Fruit fly (Drosophila melanogaster) whole organism: ENCODE measurements around the gene Tsp86D.

Experiments used
- CG8478 ChIP-seq: fragments of >200 bp; optimal IDR thresholded peaks from 2 replicates; lab custom pipeline; 2018; ENCODE audit warnings: inconsistent platforms
- Dll ChIP-seq: fragments of >200 bp; optimal IDR thresholded peaks from 2 replicates; lab custom pipeline; 2017
- EcR ChIP-seq, 2 experiments: fragments of >200 bp; optimal IDR thresholded peaks; 2 replicates each; lab custom pipeline; 2017; ENCODE audit warnings: missing biosample characterization in 2 of 2, missing genetic modification characterization in 2 of 2, missing genetic modification reagents in 2 of 2
- pan ChIP-seq: fragments of >200 bp; optimal IDR thresholded peaks from 2 replicates; lab custom pipeline; 2017
- psq ChIP-seq: fragments of >200 bp; optimal IDR thresholded peaks from 2 replicates; lab custom pipeline; 2017
- usp ChIP-seq: fragments of >200 bp; optimal IDR thresholded peaks from 2 replicates; lab custom pipeline; 2017; ENCODE audit warnings: missing biosample characterization, missing genetic modification characterization, mixed read lengths

The Tsp86D gene

dm6 chr3R:10856618-10857017 lies 11.9 kb upstream of the Tsp86D start, which contains the start of gene CG4570:
CG4570 (plus strand) TSS chr3R:10856807.
- TF ChIP-seq psq = no peak
- TF ChIP-seq usp = no peak
- TF ChIP-seq EcR (GFP tag; optimal IDR thresholded peaks at IDR 0.05; lab: Kevin White, UChicago) = no peak
- TF ChIP-seq Dll (lab: Kevin White, UChicago) = no peak
- TF ChIP-seq pan (lab: Kevin White, UChicago) = no peak
- TF ChIP-seq CG8478 = no peak

- no peak for TF ChIP-seq Dll (lab: Kevin White, UChicago)
- TF ChIP-seq psq = no peak
- no peak for TF ChIP-seq usp
- TF ChIP-seq pan (lab: Kevin White, UChicago) = no peak
- TF ChIP-seq EcR (GFP tag; optimal IDR thresholded peaks at IDR 0.05; lab: Kevin White, UChicago) = no peak
- no peak for TF ChIP-seq CG8478
Measured at dm6 chr3R:10859713-10860112, 8.8 kb upstream of the Tsp86D start, which contains the start of gene CG14694. CG14694 (minus strand) TSS chr3R:10859813.

- no peak for TF ChIP-seq pan (lab: Kevin White, UChicago)
Measured at dm6 chr3R:10862773-10863445, 5.6 kb upstream of the Tsp86D start, which contains the start of gene CG6574. CG6574 (minus strand) TSS chr3R:10862988.

dm6 chr3R:10863446-10863819 lies 5.1 kb upstream of the Tsp86D start:
- no peak for TF ChIP-seq EcR (GFP tag; optimal IDR thresholded peaks at IDR 0.05; lab: Kevin White, UChicago)
- TF ChIP-seq CG8478 = no peak
- TF ChIP-seq pan (lab: Kevin White, UChicago) = no peak
- TF ChIP-seq psq = no peak
- no peak for TF ChIP-seq usp
- TF ChIP-seq Dll (lab: Kevin White, UChicago) = no peak

- TF ChIP-seq EcR (GFP tag; optimal IDR thresholded peaks at IDR 0.05; lab: Kevin White, UChicago) = no peak
- TF ChIP-seq pan (lab: Kevin White, UChicago) = no peak
- no peak for TF ChIP-seq psq
- no peak for TF ChIP-seq usp
Measured at dm6 chr3R:10863956-10864355, 4.6 kb upstream of the Tsp86D start.

dm6 chr3R:10870561-10870960 lies 2.1 kb downstream of the Tsp86D start:
- TF ChIP-seq EcR (GFP tag; optimal IDR thresholded peaks at IDR 0.05; lab: Kevin White, UChicago) = no peak
- no peak for TF ChIP-seq usp
- TF ChIP-seq pan (lab: Kevin White, UChicago) = no peak
- no peak for TF ChIP-seq Dll (lab: Kevin White, UChicago)
- no peak for TF ChIP-seq CG8478
- no peak for TF ChIP-seq psq

dm6 chr3R:10872148-10872783 lies 3.8 kb downstream of the Tsp86D start, which contains the start of gene Fdh:
Fdh (minus strand) TSS chr3R:10872381.
- TF ChIP-seq Dll (lab: Kevin White, UChicago) (no peak), psq (no peak), pan (lab: Kevin White, UChicago) (no peak), CG8478 (no peak), EcR (GFP tag; optimal IDR thresholded peaks at IDR 0.05; lab: Kevin White, UChicago) (no peak), usp (no peak)

dm6 chr3R:10872820-10873219 lies 4.3 kb downstream of the Tsp86D start, which contains the start of gene CG4596:
CG4596 (plus strand) TSS chr3R:10873038.
- TF ChIP-seq Dll (lab: Kevin White, UChicago) (no peak), CG8478 (no peak), EcR (GFP tag; optimal IDR thresholded peaks at IDR 0.05; lab: Kevin White, UChicago) (no peak), usp (no peak), psq (no peak), pan (lab: Kevin White, UChicago) (no peak)

- TF ChIP-seq usp (no peak), EcR (GFP tag; optimal IDR thresholded peaks at IDR 0.05; lab: Kevin White, UChicago) (no peak), psq (no peak), pan (lab: Kevin White, UChicago) (no peak), Dll (lab: Kevin White, UChicago) (no peak), CG8478 (no peak)
Measured at dm6 chr3R:10875515-10876434, 7.3 kb downstream of the Tsp86D start, which contains the start of gene Sodh2. Sodh2 (plus strand) TSS chr3R:10876384.

- TF ChIP-seq Dll (lab: Kevin White, UChicago) (no peak), usp (no peak), CG8478 (no peak), EcR (GFP tag; optimal IDR thresholded peaks at IDR 0.05; lab: Kevin White, UChicago) (no peak), psq (no peak), pan (lab: Kevin White, UChicago) (no peak)
Measured at dm6 chr3R:10877808-10878207, 9.3 kb downstream of the Tsp86D start.

- TF ChIP-seq usp (no peak), Dll (lab: Kevin White, UChicago) (no peak), pan (lab: Kevin White, UChicago) (no peak), CG8478 (no peak), psq (no peak), EcR (GFP tag; optimal IDR thresholded peaks at IDR 0.05; lab: Kevin White, UChicago) (no peak)
Measured at dm6 chr3R:10878628-10879027, 10.1 kb downstream of the Tsp86D start.

dm6 chr3R:10879219-10879618 lies 10.7 kb downstream of the Tsp86D start, which contains the start of gene CG14695:
CG14695 (minus strand) TSS chr3R:10879319.
- TF ChIP-seq pan (lab: Kevin White, UChicago) = no peak
- no peak for TF ChIP-seq EcR (GFP tag; optimal IDR thresholded peaks at IDR 0.05; lab: Kevin White, UChicago)
- no peak for TF ChIP-seq Dll (lab: Kevin White, UChicago)
- TF ChIP-seq CG8478 = no peak
- no peak for TF ChIP-seq usp
- no peak for TF ChIP-seq psq
